Worm (Caenorhabditis elegans): Measurements from ENCODE around the gene gadr-3.
A peak's percentile ranks its signal among the peaks of the same experiment; 100 is the strongest.

Gene gadr-3

ce11 chrIII:6279453-6279852 lies 6.3 kb downstream of the gadr-3 start:
- TF ChIP-seq zip-8 (tag; optimal IDR thresholded peaks at IDR 0.05) = peak; percentile 72
- no peak for TF ChIP-seq sem-2 (GFP tag; optimal IDR thresholded peaks at IDR 0.05)

ce11 chrIII:6278301-6278827 lies 7.4 kb downstream of the gadr-3 start, which contains the start of gene C18F10.7:
Gene C18F10.7 (minus strand): TSS chrIII:6278351.
- no peak for TF ChIP-seq sem-2 (GFP tag; optimal IDR thresholded peaks at IDR 0.05)
- peak; percentile 45 for TF ChIP-seq mep-1 (tag; optimal IDR thresholded peaks at IDR 0.05)
- peak; percentile 48 for TF ChIP-seq pha-4 (tag; optimal IDR thresholded peaks at IDR 0.05)
- no peak for TF ChIP-seq ceh-43 (GFP tag; optimal IDR thresholded peaks at IDR 0.05)
- no peak for TF ChIP-seq ztf-11 (tag; optimal IDR thresholded peaks at IDR 0.05)
- no peak for TF ChIP-seq cnd-1 (tag; optimal IDR thresholded peaks at IDR 0.05)
- no peak for TF ChIP-seq ham-2 (GFP tag; optimal IDR thresholded peaks at IDR 0.05)
- peak; percentile 51 for TF ChIP-seq ces-1 (GFP tag; optimal IDR thresholded peaks at IDR 0.05)
- TF ChIP-seq lin-13 (tag; optimal IDR thresholded peaks at IDR 0.05) = peak; percentile 21
- TF ChIP-seq elt-1 (tag; optimal IDR thresholded peaks at IDR 0.05; ENCODE audit: borderline replicate concordance, insufficient read depth) = no peak

DNA sequence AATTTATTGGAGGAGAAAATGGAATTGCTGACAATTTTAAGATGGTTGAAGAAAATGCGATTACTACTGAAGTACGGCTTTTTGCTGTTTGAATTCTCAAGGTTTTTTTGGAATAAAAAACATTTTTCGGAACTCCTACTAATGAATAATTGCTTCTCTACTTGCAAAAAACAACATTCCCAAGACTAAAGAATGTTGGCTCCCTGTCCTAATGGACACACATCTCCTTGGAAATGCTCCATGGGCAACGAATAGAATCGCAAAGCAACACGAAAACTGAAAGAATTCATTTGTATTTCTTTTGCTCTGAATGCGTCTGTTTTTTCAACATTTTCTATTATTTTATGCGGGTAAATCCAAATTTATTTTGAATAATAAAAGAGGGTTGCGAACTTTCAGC lies 12.9 kb downstream of the gadr-3 start, which contains the start of gene C18F10.2:
Gene C18F10.2 (plus strand): TSS at position 301 of the 400 bp plus-strand sequence.
- TF ChIP-seq unc-39 (tag; optimal IDR thresholded peaks at IDR 0.05) (no peak), bed-3 (GFP tag; optimal IDR thresholded peaks at IDR 0.05) (no peak), elt-1 (tag; optimal IDR thresholded peaks at IDR 0.05; ENCODE audit: borderline replicate concordance, insufficient read depth) (no peak), flh-1 (GFP tag; optimal IDR thresholded peaks at IDR 0.05) (no peak), ceh-39 (tag; optimal IDR thresholded peaks at IDR 0.05) (no peak), elt-3 (tag; optimal IDR thresholded peaks at IDR 0.05) (no peak), ceh-83 (GFP tag; optimal IDR thresholded peaks at IDR 0.05) (no peak), tbx-8 (GFP tag; optimal IDR thresholded peaks at IDR 0.05) (no peak), zip-8 (tag; optimal IDR thresholded peaks at IDR 0.05) (no peak), unc-62 (GFP tag; optimal IDR thresholded peaks at IDR 0.05) (no peak), M03D4.4 (tag; optimal IDR thresholded peaks at IDR 0.05) (no peak), ces-1 (GFP tag; optimal IDR thresholded peaks at IDR 0.05) (no peak), drap-1 (GFP tag; optimal IDR thresholded peaks at IDR 0.05) (no peak), mls-2 (tag; optimal IDR thresholded peaks at IDR 0.05) (no peak), lin-32 (GFP tag; optimal IDR thresholded peaks at IDR 0.05) (no peak), blmp-1 (tag; optimal IDR thresholded peaks at IDR 0.05) (no peak)

ce11 chrIII:6270277-6270676 lies 15.5 kb downstream of the gadr-3 start, which contains the start of gene srg-3:
Gene srg-3 (minus strand): TSS chrIII:6270377.
- TF ChIP-seq lin-32 (GFP tag; optimal IDR thresholded peaks at IDR 0.05) = no peak
- TF ChIP-seq ceh-43 (GFP tag; optimal IDR thresholded peaks at IDR 0.05) = no peak
- no peak for TF ChIP-seq lsy-2 (tag; optimal IDR thresholded peaks at IDR 0.05)
- no peak for TF ChIP-seq nhr-12 (tag; optimal IDR thresholded peaks at IDR 0.05)
- TF ChIP-seq ceh-39 (tag; optimal IDR thresholded peaks at IDR 0.05) = no peak
- TF ChIP-seq zip-8 (tag; optimal IDR thresholded peaks at IDR 0.05) = no peak
- TF ChIP-seq sptf-1 (tag; optimal IDR thresholded peaks at IDR 0.05) = no peak
- no peak for TF ChIP-seq pha-4 (tag; optimal IDR thresholded peaks at IDR 0.05)
- TF ChIP-seq tbx-8 (GFP tag; optimal IDR thresholded peaks at IDR 0.05) = no peak
- TF ChIP-seq blmp-1 (tag; optimal IDR thresholded peaks at IDR 0.05) = no peak
- no peak for TF ChIP-seq drap-1 (GFP tag; optimal IDR thresholded peaks at IDR 0.05)
- TF ChIP-seq unc-39 (tag; optimal IDR thresholded peaks at IDR 0.05) = no peak
- no peak for TF ChIP-seq nhr-237 (tag; optimal IDR thresholded peaks at IDR 0.05)
- no peak for TF ChIP-seq ces-1 (GFP tag; optimal IDR thresholded peaks at IDR 0.05)
- TF ChIP-seq mls-2 (tag; optimal IDR thresholded peaks at IDR 0.05) = no peak
- no peak for TF ChIP-seq ceh-83 (GFP tag; optimal IDR thresholded peaks at IDR 0.05)
- no peak for TF ChIP-seq cnd-1 (tag; optimal IDR thresholded peaks at IDR 0.05)
- no peak for TF ChIP-seq elt-1 (tag; optimal IDR thresholded peaks at IDR 0.05; ENCODE audit: borderline replicate concordance, insufficient read depth)

DNA sequence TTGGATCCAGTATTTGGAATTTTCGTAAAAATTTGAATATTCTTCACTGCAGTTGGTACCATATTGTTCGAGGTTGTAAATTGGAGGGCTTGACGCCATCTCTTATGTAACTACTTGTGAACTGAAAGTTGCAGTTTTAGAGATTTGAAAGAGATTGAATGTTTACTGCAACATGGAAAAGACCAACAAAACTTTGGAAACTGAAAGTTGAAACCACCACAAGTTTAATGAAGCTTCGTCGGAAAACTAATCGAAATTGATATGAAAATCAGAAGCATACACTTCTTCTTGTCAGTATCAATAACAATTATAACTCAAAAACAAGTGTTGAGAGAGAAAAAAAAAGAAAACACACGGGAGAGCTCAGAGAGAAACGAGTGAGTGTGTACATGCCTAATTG lies 17.7 kb downstream of the gadr-3 start, which contains the start of gene srg-7:
Gene srg-7 (minus strand): TSS at position 101 of the 400 bp plus-strand sequence.
- TF ChIP-seq elt-1 (tag; optimal IDR thresholded peaks at IDR 0.05; ENCODE audit: borderline replicate concordance, insufficient read depth) = no peak
- no peak for TF ChIP-seq snpc-4 (tag; optimal IDR thresholded peaks at IDR 0.05)
- no peak for TF ChIP-seq unc-62 (GFP tag; optimal IDR thresholded peaks at IDR 0.05)

All from whole organism, mixed stage, embryonic.